Worm (Caenorhabditis elegans): ENCODE measurements around the gene acox-1.6.

- TF ChIP-seq pros-1 (tag; optimal IDR thresholded peaks at IDR 0.05) = no peak
- no peak for TF ChIP-seq pha-4 (tag; optimal IDR thresholded peaks at IDR 0.05)
- TF ChIP-seq hlh-13 (GFP tag; optimal IDR thresholded peaks at IDR 0.05) = no peak
- no peak for TF ChIP-seq nfya-1 (tag; optimal IDR thresholded peaks at IDR 0.05)
- TF ChIP-seq sox-4 (tag; optimal IDR thresholded peaks at IDR 0.05) = no peak
- no peak for TF ChIP-seq pag-3 (tag; optimal IDR thresholded peaks at IDR 0.05; ENCODE audit: borderline replicate concordance)
- TF ChIP-seq ceh-34 (tag; optimal IDR thresholded peaks at IDR 0.05) = no peak
- no peak for TF ChIP-seq lin-11 (tag; optimal IDR thresholded peaks at IDR 0.05)
- TF ChIP-seq K02D7.2 (tag; optimal IDR thresholded peaks at IDR 0.05) = no peak
- no peak for TF ChIP-seq pqm-1 (tag; optimal IDR thresholded peaks at IDR 0.05)
- TF ChIP-seq ets-4 (tag; optimal IDR thresholded peaks at IDR 0.05) = no peak
Measured at ce11 chrX:15828059-15828458, 10.3 kb downstream of the acox-1.6 start, which contains the start of gene Y7A5A.20.

Measured in whole organism, late embryonic.